Fruit fly (Drosophila melanogaster) whole organism, embryonic: ENCODE data around the gene CG15529.
A peak's percentile ranks its signal among the peaks of the same experiment; 100 is the strongest.

Source experiments
- B-H1 ChIP-seq: fragments of 200-800 bp; sonication (Bioruptor generic); IDR thresholded peaks from 3 replicates; pipeline ENCODE4 v1.3.6; 2022; ENCODE audit warnings: missing biosample characterization, missing genetic modification characterization
- BtbVII ChIP-seq: fragments of 200-800 bp; sonication (Bioruptor generic); optimal IDR thresholded peaks from 3 replicates; lab custom pipeline; 2017; ENCODE audit warnings: missing biosample characterization, mild to moderate bottlenecking, missing genetic modification characterization
- CG10543 ChIP-seq: fragments of 200-800 bp; sonication (Bioruptor generic); optimal IDR thresholded peaks from 3 replicates; lab custom pipeline; 2017; ENCODE audit warnings: missing biosample characterization, mild to moderate bottlenecking, missing genetic modification characterization, moderate library complexity
- CG11093 ChIP-seq: fragments of 200-800 bp; sonication (Bioruptor generic); IDR thresholded peaks from 3 replicates; pipeline ENCODE4 v1.3.6; 2022; ENCODE audit warnings: missing biosample characterization, missing genetic modification characterization
- CG11398 ChIP-seq: fragments of 200-800 bp; sonication (Bioruptor generic); optimal IDR thresholded peaks from 2 replicates; lab custom pipeline; 2016; ENCODE audit warnings: missing biosample characterization, missing genetic modification characterization
- CG12104 ChIP-seq: fragments of 200-800 bp; sonication (Bioruptor generic); optimal IDR thresholded peaks from 3 replicates; lab custom pipeline; 2016; ENCODE audit warnings: missing biosample characterization, missing genetic modification characterization
- CG13775 ChIP-seq: fragments of 200-800 bp; sonication (Bioruptor generic); optimal IDR thresholded peaks from 3 replicates; lab custom pipeline; 2017; ENCODE audit warnings: missing biosample characterization, mild to moderate bottlenecking, missing genetic modification characterization
- CG14441 ChIP-seq: fragments of 200-800 bp; sonication (Bioruptor generic); IDR thresholded peaks from 2 replicates; pipeline ENCODE4 v1.3.6; 2022; ENCODE audit warnings: missing biosample characterization, missing genetic modification characterization
- CG15514 ChIP-seq: fragments of 200-800 bp; sonication (Bioruptor generic); optimal IDR thresholded peaks from 3 replicates; lab custom pipeline; 2017; ENCODE audit warnings: missing biosample characterization, missing genetic modification characterization, mild to moderate bottlenecking, moderate library complexity, missing genetic modification reagents
- CG1603 ChIP-seq: fragments of 200-800 bp; sonication (Bioruptor generic); optimal IDR thresholded peaks from 2 replicates; lab custom pipeline; 2019; ENCODE audit warnings: missing biosample characterization, mild to moderate bottlenecking, missing genetic modification characterization, moderate library complexity
- CG16779 ChIP-seq: fragments of 200-800 bp; sonication (Bioruptor generic); IDR thresholded peaks from 2 replicates; pipeline ENCODE4 v1.3.6; 2022; ENCODE audit warnings: missing biosample characterization, missing genetic modification characterization
- CG17328 ChIP-seq: fragments of 200-800 bp; sonication (Bioruptor generic); IDR thresholded peaks from 2 replicates; pipeline ENCODE4 v1.3.6; 2022; ENCODE audit warnings: missing biosample characterization, missing genetic modification characterization
- CG30403 ChIP-seq: fragments of 200-800 bp; sonication (Bioruptor generic); optimal IDR thresholded peaks from 3 replicates; lab custom pipeline; 2016; ENCODE audit warnings: missing biosample characterization, missing genetic modification characterization
- CG3065 ChIP-seq: fragments of 200-800 bp; sonication (Bioruptor generic); optimal IDR thresholded peaks from 2 replicates; lab custom pipeline; 2016; ENCODE audit warnings: missing biosample characterization, missing genetic modification characterization
- CG31365 ChIP-seq: fragments of 200-800 bp; sonication (Bioruptor generic); optimal IDR thresholded peaks from 2 replicates; lab custom pipeline; 2018; ENCODE audit warnings: missing biosample characterization, mild to moderate bottlenecking, missing genetic modification characterization
- CG3726 ChIP-seq: fragments of 200-800 bp; sonication (Bioruptor generic); IDR thresholded peaks from 3 replicates; pipeline ENCODE4, ENCODE4 v1.3.6; 2022; ENCODE audit warnings: missing biosample characterization, missing genetic modification characterization
- CG43689 ChIP-seq: fragments of 200-800 bp; sonication (Bioruptor generic); IDR thresholded peaks from 2 replicates; pipeline ENCODE4 v1.3.6; 2022; ENCODE audit warnings: missing biosample characterization, missing genetic modification characterization
- Camta ChIP-seq: fragments of 200-800 bp; sonication (Bioruptor generic); optimal IDR thresholded peaks from 2 replicates; lab custom pipeline; 2016; ENCODE audit warnings: missing biosample characterization, missing genetic modification characterization
- Chrac-16 ChIP-seq: fragments of 200-800 bp; sonication (Bioruptor generic); optimal IDR thresholded peaks from 3 replicates; lab custom pipeline; 2016; ENCODE audit warnings: missing biosample characterization, missing genetic modification characterization
- Gsc ChIP-seq: fragments of 200-800 bp; sonication (Bioruptor generic); IDR thresholded peaks from 2 replicates; pipeline ENCODE4 v1.3.6; 2022; ENCODE audit warnings: missing biosample characterization, missing genetic modification characterization
- Hr51 ChIP-seq, 2 experiments: fragments of 200-800 bp; sonication (Bioruptor generic); optimal IDR thresholded peaks; 2 replicates in 1 of 2; 3 replicates in 1 of 2; lab custom pipeline; 2016 to 2018; ENCODE audit warnings: missing biosample characterization in 2 of 2, missing genetic modification characterization in 2 of 2, mild to moderate bottlenecking in 1 of 2, moderate library complexity in 1 of 2
- NC2α ChIP-seq: fragments of 200-800 bp; sonication (Bioruptor generic); optimal IDR thresholded peaks from 2 replicates; lab custom pipeline; 2016; ENCODE audit warnings: missing biosample characterization, missing genetic modification characterization
- NfI ChIP-seq: fragments of 200-800 bp; sonication (Bioruptor generic); optimal IDR thresholded peaks from 3 replicates; lab custom pipeline; 2018; ENCODE audit warnings: missing biosample characterization, mild to moderate bottlenecking, missing genetic modification characterization, moderate library complexity
- Oli ChIP-seq: fragments of 200-800 bp; sonication (Bioruptor generic); optimal IDR thresholded peaks from 2 replicates; lab custom pipeline; 2018; ENCODE audit warnings: missing biosample characterization, mild to moderate bottlenecking, missing genetic modification characterization, moderate library complexity
- PHDP ChIP-seq: fragments of 200-800 bp; sonication (Bioruptor generic); optimal IDR thresholded peaks from 3 replicates; lab custom pipeline; 2018; ENCODE audit warnings: missing biosample characterization, mild to moderate bottlenecking, missing genetic modification characterization, moderate library complexity
- Sox100B ChIP-seq: fragments of 200-800 bp; sonication (Bioruptor generic); optimal IDR thresholded peaks from 3 replicates; lab custom pipeline; 2018; ENCODE audit warnings: missing biosample characterization, mild to moderate bottlenecking, missing genetic modification characterization
- aop ChIP-seq: fragments of 200-800 bp; sonication (Bioruptor generic); IDR thresholded peaks from 2 replicates; pipeline ENCODE4 v1.3.6; 2022; ENCODE audit warnings: missing biosample characterization, missing genetic modification characterization
- bbx ChIP-seq: fragments of 200-800 bp; sonication (Bioruptor generic); IDR thresholded peaks from 2 replicates; pipeline ENCODE4 v1.3.6; 2022; ENCODE audit warnings: missing biosample characterization, missing genetic modification characterization; ENCODE audit not compliant: partially characterized antibody
- bowl ChIP-seq: fragments of 200-800 bp; sonication (Bioruptor generic); IDR thresholded peaks from 2 replicates; pipeline ENCODE4 v1.3.6; 2022; ENCODE audit warnings: missing biosample characterization, missing genetic modification characterization
- ewg ChIP-seq: fragments of 200-800 bp; sonication (Bioruptor generic); optimal IDR thresholded peaks from 3 replicates; lab custom pipeline; 2017; ENCODE audit warnings: mild to moderate bottlenecking, missing biosample characterization, missing genetic modification reagents, missing genetic modification characterization
- ftz-f1 ChIP-seq: fragments of 200-800 bp; sonication (Bioruptor generic); optimal IDR thresholded peaks from 2 replicates; lab custom pipeline; 2016; ENCODE audit warnings: missing biosample characterization, missing genetic modification characterization
- grau ChIP-seq: fragments of 200-800 bp; optimal IDR thresholded peaks from 3 replicates; lab custom pipeline; 2019; ENCODE audit warnings: missing biosample characterization, mild to moderate bottlenecking, missing genetic modification characterization, moderate library complexity
- hkb ChIP-seq, 2 experiments: fragments of 200-800 bp in 1 of 2; fragments of >200 bp in 1 of 2; sonication (Bioruptor generic) in 1 of 2; IDR thresholded peaks in 1 of 2; optimal IDR thresholded peaks in 1 of 2; 2 replicates each; pipeline versions ENCODE4 v1.3.6 to Lab custom; 2017 to 2022; ENCODE audit warnings: missing biosample characterization in 1 of 2, missing genetic modification characterization in 1 of 2
- jing ChIP-seq: fragments of 200-800 bp; sonication (Bioruptor generic); optimal IDR thresholded peaks from 2 replicates; lab custom pipeline; 2018; ENCODE audit warnings: missing biosample characterization, mild to moderate bottlenecking, missing genetic modification characterization
- lbe ChIP-seq: fragments of 200-800 bp; sonication (Bioruptor generic); optimal IDR thresholded peaks from 2 replicates; lab custom pipeline; 2016; ENCODE audit warnings: missing biosample characterization, mild to moderate bottlenecking, missing genetic modification characterization
- lov ChIP-seq, 2 experiments: fragments of 200-800 bp in 1 of 2; fragments of >200 bp in 1 of 2; sonication (Bioruptor generic) in 1 of 2; IDR thresholded peaks in 1 of 2; optimal IDR thresholded peaks in 1 of 2; 2 replicates in 1 of 2; 3 replicates in 1 of 2; pipeline versions ENCODE4 v1.3.6 to Lab custom; 2017 to 2022; ENCODE audit warnings: missing biosample characterization in 1 of 2, missing genetic modification characterization in 1 of 2
- oc ChIP-seq: fragments of 200-800 bp; sonication (Bioruptor generic); optimal IDR thresholded peaks from 2 replicates; lab custom pipeline; 2018; ENCODE audit warnings: missing biosample characterization, mild to moderate bottlenecking, missing genetic modification characterization, moderate library complexity
- org-1 ChIP-seq: fragments of 200-800 bp; sonication (Bioruptor generic); optimal IDR thresholded peaks from 2 replicates; lab custom pipeline; 2017; ENCODE audit warnings: missing biosample characterization, missing genetic modification characterization
- pros ChIP-seq: fragments of 200-800 bp; sonication (Bioruptor generic); optimal IDR thresholded peaks from 3 replicates; lab custom pipeline; 2019; ENCODE audit warnings: missing biosample characterization, mild to moderate bottlenecking, missing genetic modification characterization, moderate library complexity
- ranshi ChIP-seq: fragments of 200-800 bp; sonication (Bioruptor generic); IDR thresholded peaks from 2 replicates; pipeline ENCODE4 v1.3.6; 2022; ENCODE audit warnings: missing biosample characterization, missing genetic modification characterization
- run ChIP-seq: fragments of 200-800 bp; sonication (Bioruptor generic); optimal IDR thresholded peaks from 3 replicates; lab custom pipeline; 2018; ENCODE audit warnings: missing biosample characterization, mild to moderate bottlenecking, missing genetic modification characterization
- shn ChIP-seq: fragments of 200-800 bp; sonication (Bioruptor generic); optimal IDR thresholded peaks from 3 replicates; lab custom pipeline; 2016; ENCODE audit warnings: missing biosample characterization, missing genetic modification characterization
- sisA ChIP-seq: fragments of 200-800 bp; sonication (Bioruptor generic); IDR thresholded peaks from 2 replicates; pipeline ENCODE4 v1.3.6; 2022; ENCODE audit warnings: missing biosample characterization, missing genetic modification characterization
- sqz ChIP-seq: fragments of 200-800 bp; sonication (Bioruptor generic); optimal IDR thresholded peaks from 3 replicates; lab custom pipeline; 2018; ENCODE audit warnings: missing biosample characterization, mild to moderate bottlenecking, missing genetic modification characterization
- ssp ChIP-seq: fragments of 200-800 bp; sonication (Bioruptor generic); IDR thresholded peaks from 2 replicates; pipeline ENCODE4 v1.3.6; 2022; ENCODE audit warnings: missing biosample characterization, missing genetic modification characterization
- toy ChIP-seq: fragments of 200-800 bp; sonication (Bioruptor generic); IDR thresholded peaks from 2 replicates; pipeline ENCODE4 v1.3.6; 2022; ENCODE audit warnings: missing biosample characterization, missing genetic modification characterization

CG15529 gene

DNA sequence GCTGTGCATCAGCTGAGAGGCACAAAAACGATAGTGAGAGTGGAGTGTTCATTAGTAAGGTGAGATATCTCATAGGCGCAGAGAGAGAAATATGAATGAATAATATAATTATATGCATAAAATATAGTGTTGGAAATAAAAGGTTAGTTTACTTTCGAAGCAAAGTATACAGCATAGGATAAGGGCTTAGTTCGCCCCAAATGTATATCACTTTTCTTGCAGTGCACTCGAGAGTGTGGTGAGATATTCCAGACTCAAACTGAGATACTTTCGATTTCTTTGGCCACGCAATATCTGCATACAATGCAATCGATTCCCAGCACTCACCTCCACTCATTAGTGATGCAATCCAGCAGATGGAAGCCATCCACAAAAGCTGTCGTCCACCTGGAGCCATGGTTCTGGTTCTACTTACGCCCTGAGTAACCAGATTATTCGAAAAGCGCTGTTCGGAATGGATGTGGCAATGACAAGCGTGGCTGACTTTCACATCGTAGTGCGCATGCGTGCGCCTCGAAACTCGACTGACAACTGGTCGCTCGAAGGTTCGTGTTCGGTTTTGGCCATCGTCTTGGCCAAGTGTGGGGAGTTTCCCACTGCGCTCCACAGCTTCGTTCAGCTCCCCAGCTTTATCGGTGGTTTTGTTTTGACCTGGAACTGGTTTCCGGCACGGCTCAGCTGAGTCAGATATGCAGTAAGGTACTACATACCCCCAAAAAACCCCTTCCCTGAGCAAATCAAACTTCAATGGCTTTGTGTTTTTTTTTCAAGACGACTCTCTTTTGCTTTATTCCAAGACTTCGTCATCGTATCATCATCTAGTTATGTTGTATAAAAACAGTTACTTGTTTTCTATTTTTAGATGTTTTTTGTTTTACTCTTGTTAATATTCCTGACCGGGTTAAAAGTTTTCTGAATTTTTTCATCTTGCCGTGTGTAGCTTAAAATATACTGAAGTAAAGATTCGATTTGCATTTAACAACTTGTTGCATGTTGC lies 19.1 kb downstream of the CG15529 start, which contains the start of gene Rsod (continued):
- TF ChIP-seq CG15514 (GFP tag; lab: Kevin White, UChicago), result no peak
- TF ChIP-seq sqz (GFP tag; lab: Kevin White, UChicago), result peak; percentile 39
- peak; percentile 63 for TF ChIP-seq B-H1 (GFP tag; lab: Robert Waterston, UW)
- peak; percentile 47 for TF ChIP-seq bowl (GFP tag; lab: Robert Waterston, UW)
- peak; percentile 28 for TF ChIP-seq CG12104 (GFP tag; lab: Kevin White, UChicago)
- TF ChIP-seq ssp (GFP tag; lab: Robert Waterston, UW), result peak; percentile 56
- peak; percentile 78 for TF ChIP-seq CG17328 (GFP tag; lab: Robert Waterston, UW)
- peak; percentile 64; the same call in 2 of the 3 replicates for TF ChIP-seq CG3726 (GFP tag; lab: Robert Waterston, UW)
- peak in 1 of 2 experiments; percentile 66 for TF ChIP-seq Hr51 (GFP tag; optimal IDR thresholded peaks at IDR 0.05; lab: Kevin White, UChicago)
- no peak for TF ChIP-seq run (tag; lab: Kevin White, UChicago)
- TF ChIP-seq pros (GFP tag; lab: Kevin White, UChicago), result peak; percentile 56
- 0 out of 2 replicates have a peak, but pooled peaks have one; percentile 21 for TF ChIP-seq Gsc
- peak; percentile 76 for TF ChIP-seq ranshi (GFP tag; lab: Robert Waterston, UW)
- no peak for TF ChIP-seq CG11398 (GFP tag; lab: Kevin White, UChicago)
- peak; percentile 74 for TF ChIP-seq sisA (GFP tag; lab: Robert Waterston, UW)
- no peak for TF ChIP-seq hkb (optimal IDR thresholded peaks at IDR 0.05; lab: Kevin White, UChicago)
- peak; percentile 82 for TF ChIP-seq hkb (GFP tag; IDR thresholded peaks at IDR 0.05; lab: Robert Waterston, UW)
- TF ChIP-seq Chrac-16 (GFP tag; lab: Kevin White, UChicago), result peak; percentile 36
- 0 out of 2 replicates have a peak, but pooled peaks have one; percentile 42 for TF ChIP-seq CG43689 (GFP tag; lab: Robert Waterston, UW)
- no peak for TF ChIP-seq CG16779 (GFP tag; lab: Robert Waterston, UW)
- TF ChIP-seq lbe (GFP tag; lab: Kevin White, UChicago), result no peak
- TF ChIP-seq lov (optimal IDR thresholded peaks at IDR 0.05; lab: Kevin White, UChicago), result no peak
- peak; percentile 58; the same call in 2 of the 3 replicates for TF ChIP-seq lov (GFP tag; IDR thresholded peaks at IDR 0.05; lab: Robert Waterston, UW)
- peak; percentile 56 for TF ChIP-seq Oli
- peak; percentile 73 for TF ChIP-seq CG11093 (GFP tag; lab: Robert Waterston, UW)
- peak; percentile 22; the same call in 1 of the 2 replicates for TF ChIP-seq bbx (GFP tag; lab: Robert Waterston, UW)
- peak; percentile 15 for TF ChIP-seq jing (GFP tag; lab: Kevin White, UChicago)
- TF ChIP-seq NC2α (GFP tag; lab: Kevin White, UChicago), result no peak
- TF ChIP-seq PHDP, result peak; percentile 52
- TF ChIP-seq org-1 (GFP tag; lab: Kevin White, UChicago), result peak; percentile 13
- TF ChIP-seq shn (GFP tag; lab: Kevin White, UChicago), result no peak
- TF ChIP-seq CG31365 (tag; lab: Kevin White, UChicago), result no peak
- TF ChIP-seq CG30403 (GFP tag; lab: Kevin White, UChicago), result peak; percentile 49
- TF ChIP-seq CG10543 (GFP tag; lab: Kevin White, UChicago), result peak; percentile 27
- TF ChIP-seq grau (tag; lab: Kevin White, UChicago), result peak; percentile 43
- peak; percentile 45; the same call in 1 of the 2 replicates for TF ChIP-seq aop
- peak; percentile 40 for TF ChIP-seq ewg (GFP tag; lab: Kevin White, UChicago)
- peak; percentile 60 for TF ChIP-seq toy
- TF ChIP-seq NfI (GFP tag; lab: Kevin White, UChicago), result peak; percentile 64
- peak; percentile 58 for TF ChIP-seq Sox100B (GFP tag; lab: Kevin White, UChicago)
- peak; percentile 37 for TF ChIP-seq ftz-f1 (GFP tag; lab: Kevin White, UChicago)
- TF ChIP-seq CG1603 (tag; lab: Kevin White, UChicago), result peak; percentile 64
- no peak for TF ChIP-seq Camta (GFP tag; lab: Kevin White, UChicago)
- peak; percentile 26 for TF ChIP-seq CG13775 (GFP tag; lab: Kevin White, UChicago)
- TF ChIP-seq oc, result peak; percentile 65
- no peak for TF ChIP-seq CG3065 (GFP tag; lab: Kevin White, UChicago)
- peak; percentile 69 for TF ChIP-seq CG14441
- TF ChIP-seq BtbVII (GFP tag; lab: Kevin White, UChicago), result peak; percentile 10
